Worm (Caenorhabditis elegans) whole organism, young adult: Measurements from ENCODE around the gene helq-1.
A peak's percentile ranks its signal among the peaks of the same experiment; 100 is the strongest.

Experiments
- B0019.2 ChIP-seq: fragments of 200-800 bp; sonication (Bioruptor generic); conservative IDR thresholded peaks from 2 replicates; pipeline ENCODE4 v1.3.6; 2022; ENCODE audit warnings: missing genetic modification reagents, missing genetic modification characterization, missing compliant biosample characterization
- B0261.1 ChIP-seq: sonication (generic microtip); optimal IDR thresholded peaks from 2 replicates; lab custom pipeline; 2016; ENCODE audit warnings: mild to moderate bottlenecking, missing genetic modification characterization, moderate library complexity, missing compliant biosample characterization
- D2030.7 ChIP-seq: fragments of 200-800 bp; sonication (Bioruptor generic); IDR thresholded peaks from 2 replicates; pipeline ENCODE4 v1.3.6; 2022; ENCODE audit warnings: missing genetic modification reagents, missing genetic modification characterization, missing compliant biosample characterization
- F33H1.4 ChIP-seq: fragments of 200-800 bp; sonication (Bioruptor generic); IDR thresholded peaks from 2 replicates; pipeline ENCODE4 v1.3.6; 2022; ENCODE audit warnings: missing genetic modification reagents, missing genetic modification characterization, missing compliant biosample characterization
- F37B4.10 ChIP-seq: fragments of 200-800 bp; sonication (Bioruptor generic); IDR thresholded peaks from 2 replicates; pipeline ENCODE4 v1.3.6; 2022; ENCODE audit warnings: missing genetic modification characterization, missing compliant biosample characterization
- F39B2.1 ChIP-seq: fragments of 200-800 bp; sonication (Bioruptor generic); IDR thresholded peaks from 2 replicates; pipeline ENCODE4 v1.3.6; 2022; ENCODE audit warnings: missing genetic modification reagents, missing genetic modification characterization, missing compliant biosample characterization
- F57A8.1 ChIP-seq: fragments of 200-800 bp; sonication (Bioruptor generic); optimal IDR thresholded peaks from 2 replicates; lab custom pipeline; 2018; ENCODE audit warnings: mild to moderate bottlenecking, missing genetic modification characterization, moderate library complexity, missing compliant biosample characterization
- F57C9.4 ChIP-seq: sonication (generic microtip); optimal IDR thresholded peaks from 2 replicates; lab custom pipeline; 2017; ENCODE audit warnings: mild to moderate bottlenecking, missing genetic modification characterization, missing compliant biosample characterization
- K11D2.4 ChIP-seq: fragments of 200-800 bp; sonication (Bioruptor generic); IDR thresholded peaks from 2 replicates; pipeline ENCODE4 v1.3.6; 2022; ENCODE audit warnings: missing genetic modification reagents, missing genetic modification characterization, missing compliant biosample characterization
- ama-1 ChIP-seq, 3 experiments: fragments of 150-350 bp in 1 of 3; sonication (generic microtip) in 2 of 3; optimal IDR thresholded peaks; 2 replicates each; lab custom pipeline; 2014 to 2018; ENCODE audit warnings: missing biosample characterization in 2 of 3, missing genetic modification characterization in 2 of 3, missing genetic modification reagents in 2 of 3
- aptf-3 ChIP-seq: fragments of 200-800 bp; sonication (Bioruptor generic); IDR thresholded peaks from 2 replicates; pipeline ENCODE4 v1.3.6; 2022; ENCODE audit warnings: missing genetic modification characterization, missing compliant biosample characterization
- athp-1 ChIP-seq: sonication (generic microtip); optimal IDR thresholded peaks from 2 replicates; lab custom pipeline; 2017; ENCODE audit warnings: mild to moderate bottlenecking, missing genetic modification characterization, missing compliant biosample characterization
- attf-5 ChIP-seq: fragments of 200-800 bp; sonication (Bioruptor generic); optimal IDR thresholded peaks from 2 replicates; lab custom pipeline; 2018; ENCODE audit warnings: mild to moderate bottlenecking, missing genetic modification characterization, missing compliant biosample characterization
- ceh-91 ChIP-seq: fragments of 200-800 bp; sonication (Bioruptor generic); IDR thresholded peaks from 2 replicates; pipeline ENCODE4 v1.3.6; 2022; ENCODE audit warnings: missing genetic modification reagents, missing genetic modification characterization, missing compliant biosample characterization
- chd-7 ChIP-seq: sonication (generic microtip); optimal IDR thresholded peaks from 2 replicates; lab custom pipeline; 2016; ENCODE audit warnings: mild to moderate bottlenecking, missing genetic modification characterization, moderate library complexity, missing compliant biosample characterization
- efl-1 ChIP-seq: fragments of 150-350 bp; optimal IDR thresholded peaks from 2 replicates; lab custom pipeline; 2014; ENCODE audit warnings: missing biosample characterization, missing genetic modification reagents, missing genetic modification characterization
- ets-4 ChIP-seq: fragments of 200-800 bp; sonication (Bioruptor generic); optimal IDR thresholded peaks from 2 replicates; lab custom pipeline; 2018; ENCODE audit warnings: mild to moderate bottlenecking, missing genetic modification characterization, missing compliant biosample characterization
- gei-17 ChIP-seq: fragments of 200-800 bp; sonication (Bioruptor generic); optimal IDR thresholded peaks from 2 replicates; lab custom pipeline; 2018; ENCODE audit warnings: mild to moderate bottlenecking, missing genetic modification characterization, missing compliant biosample characterization
- him-1 ChIP-seq: sonication (generic microtip); optimal IDR thresholded peaks from 2 replicates; lab custom pipeline; 2016; ENCODE audit warnings: missing genotype, missing genetic modification reagents, missing genetic modification characterization, missing compliant biosample characterization
- hmg-1.2 ChIP-seq: fragments of 200-800 bp; sonication (Bioruptor generic); IDR thresholded peaks from 2 replicates; pipeline ENCODE4 v1.3.6; 2022; ENCODE audit warnings: missing genetic modification reagents, missing genetic modification characterization, missing compliant biosample characterization
- lag-1 ChIP-seq: fragments of 200-800 bp; sonication (Bioruptor generic); IDR thresholded peaks from 2 replicates; pipeline ENCODE4 v1.3.6; 2022; ENCODE audit warnings: missing genetic modification reagents, missing genetic modification characterization, missing compliant biosample characterization
- let-607 ChIP-seq, 2 experiments: fragments of 200-800 bp in 1 of 2; sonication (Bioruptor generic) in 1 of 2; sonication (generic microtip) in 1 of 2; optimal IDR thresholded peaks; 2 replicates each; lab custom pipeline; 2016 to 2018; ENCODE audit warnings: mild to moderate bottlenecking in 2 of 2, missing compliant biosample characterization in 2 of 2, missing genetic modification characterization in 2 of 2, moderate library complexity in 2 of 2, missing genotype in 1 of 2
- lin-26 ChIP-seq: fragments of 200-800 bp; sonication (Bioruptor generic); IDR thresholded peaks from 2 replicates; pipeline ENCODE4 v1.3.6; 2022; ENCODE audit warnings: missing genetic modification reagents, missing genetic modification characterization, missing compliant biosample characterization
- lin-40 ChIP-seq: sonication (generic microtip); optimal IDR thresholded peaks from 2 replicates; lab custom pipeline; 2016; ENCODE audit warnings: missing genetic modification characterization, mild to moderate bottlenecking, missing compliant biosample characterization, missing genotype, missing genetic modification reagents
- lin-54 ChIP-seq: fragments of 200-800 bp; sonication (Bioruptor generic); optimal IDR thresholded peaks from 2 replicates; lab custom pipeline; 2018; ENCODE audit warnings: mild to moderate bottlenecking, missing genetic modification characterization, missing compliant biosample characterization
- lsy-27 ChIP-seq: sonication (generic microtip); optimal IDR thresholded peaks from 2 replicates; lab custom pipeline; 2017; ENCODE audit warnings: missing genetic modification characterization, mild to moderate bottlenecking, missing compliant biosample characterization, antibody characterized with exemption, missing genotype, borderline replicate concordance; ENCODE audit not compliant: insufficient read depth
- madf-6 ChIP-seq: fragments of 200-800 bp; sonication (Bioruptor generic); IDR thresholded peaks from 2 replicates; pipeline ENCODE4 v1.3.6; 2022; ENCODE audit warnings: missing genetic modification reagents, missing genetic modification characterization, missing compliant biosample characterization
- madf-8 ChIP-seq: fragments of 200-800 bp; sonication (Bioruptor generic); conservative IDR thresholded peaks from 2 replicates; pipeline ENCODE4 v1.3.6; 2022; ENCODE audit warnings: missing genetic modification reagents, missing genetic modification characterization, missing compliant biosample characterization
- nfyb-1 ChIP-seq: fragments of 200-800 bp; sonication (Bioruptor generic); IDR thresholded peaks from 2 replicates; pipeline ENCODE4 v1.3.6; 2022; ENCODE audit warnings: missing genetic modification reagents, missing genetic modification characterization, missing compliant biosample characterization
- nhr-90 ChIP-seq: sonication (generic microtip); optimal IDR thresholded peaks from 2 replicates; lab custom pipeline; 2016; ENCODE audit warnings: missing genotype, mild to moderate bottlenecking, missing genetic modification characterization, missing compliant biosample characterization
- pbrm-1 ChIP-seq: fragments of 200-800 bp; sonication (Bioruptor generic); IDR thresholded peaks from 2 replicates; pipeline ENCODE4 v1.3.6; 2022; ENCODE audit warnings: missing genetic modification reagents, missing genetic modification characterization, missing compliant biosample characterization
- rcor-1 ChIP-seq: fragments of 200-800 bp; sonication (Bioruptor generic); IDR thresholded peaks from 2 replicates; pipeline ENCODE4 v1.3.6; 2022; ENCODE audit warnings: missing genetic modification reagents, missing genetic modification characterization, missing compliant biosample characterization
- rec-8 ChIP-seq, 2 experiments: sonication (generic microtip); optimal IDR thresholded peaks; 2 replicates each; lab custom pipeline; 2016; ENCODE audit warnings: mild to moderate bottlenecking in 2 of 2, missing genetic modification characterization in 2 of 2, missing genetic modification reagents in 2 of 2, missing genotype in 2 of 2, missing biosample characterization in 1 of 2, missing compliant biosample characterization in 1 of 2, moderate library complexity in 1 of 2
- snpc-1.1 ChIP-seq: sonication (generic microtip); optimal IDR thresholded peaks from 2 replicates; lab custom pipeline; 2017; ENCODE audit warnings: missing genetic modification characterization, mild to moderate bottlenecking, missing compliant biosample characterization, antibody characterized with exemption, moderate library complexity, missing genotype, missing genetic modification reagents; ENCODE audit not compliant: insufficient read depth
- snpc-1.3 ChIP-seq: sonication (generic microtip); optimal IDR thresholded peaks from 2 replicates; lab custom pipeline; 2017; ENCODE audit warnings: missing genetic modification characterization, mild to moderate bottlenecking, missing compliant biosample characterization, antibody characterized with exemption, moderate library complexity, missing genotype, missing genetic modification reagents; ENCODE audit not compliant: insufficient read depth
- snpc-4 ChIP-seq, 5 experiments: fragments of 150-350 bp in 1 of 5; sonication (generic microtip) in 4 of 5; optimal IDR thresholded peaks; 2 replicates each; lab custom pipeline; 2014 to 2018; ENCODE audit warnings: missing genetic modification characterization in 5 of 5, missing biosample characterization in 3 of 5, antibody characterized with exemption in 2 of 5, mild to moderate bottlenecking in 2 of 5, missing compliant biosample characterization in 2 of 5, missing genotype in 2 of 5, moderate library complexity in 2 of 5, missing genetic modification reagents in 1 of 5
- sptf-2 ChIP-seq: fragments of 200-800 bp; sonication (Bioruptor generic); optimal IDR thresholded peaks from 2 replicates; lab custom pipeline; 2018; ENCODE audit warnings: mild to moderate bottlenecking, missing genetic modification characterization, missing compliant biosample characterization
- tbp1 ChIP-seq: fragments of 200-800 bp; sonication (Bioruptor generic); optimal IDR thresholded peaks from 2 replicates; lab custom pipeline; 2018; ENCODE audit warnings: mild to moderate bottlenecking, missing genetic modification characterization, missing compliant biosample characterization
- tbx-9 ChIP-seq: sonication (generic microtip); optimal IDR thresholded peaks from 2 replicates; lab custom pipeline; 2016; ENCODE audit warnings: borderline replicate concordance, missing genetic modification characterization, inconsistent platforms, missing compliant biosample characterization
- ztf-18 ChIP-seq: sonication (generic microtip); optimal IDR thresholded peaks from 2 replicates; lab custom pipeline; 2016; ENCODE audit warnings: missing genotype, mild to moderate bottlenecking, missing genetic modification characterization, missing compliant biosample characterization
- ztf-22 ChIP-seq: fragments of 200-800 bp; sonication (Bioruptor generic); optimal IDR thresholded peaks from 2 replicates; lab custom pipeline; 2018; ENCODE audit warnings: mild to moderate bottlenecking, missing genetic modification characterization, moderate library complexity, missing compliant biosample characterization
- ztf-25 ChIP-seq: fragments of 200-800 bp; sonication (Bioruptor generic); IDR thresholded peaks from 2 replicates; pipeline ENCODE4 v1.3.6; 2022; ENCODE audit warnings: missing genetic modification reagents, missing genetic modification characterization, missing compliant biosample characterization
- ztf-28 ChIP-seq: fragments of 200-800 bp; sonication (Bioruptor generic); IDR thresholded peaks from 2 replicates; pipeline ENCODE4 v1.3.6; 2022; ENCODE audit warnings: missing genetic modification reagents, missing genetic modification characterization, missing compliant biosample characterization

The helq-1 gene

ce11 chrIII:535266-536107 is 51.4 kb downstream of the helq-1 start:
- TF ChIP-seq madf-6 (GFP tag; lab: Robert Waterston, UW) (no peak), snpc-1.3 (tag; lab: Kevin White, UChicago) (peak; percentile 32), ama-1 (optimal IDR thresholded peaks at IDR 0.05; lab: Kevin White, UChicago) (no peak), ama-1 (GFP tag; optimal IDR thresholded peaks at IDR 0.05; lab: Kevin White, UChicago) (peak in 1 of 2 experiments; percentile 21), attf-5 (no peak), F57C9.4 (tag; lab: Kevin White, UChicago) (no peak), ztf-28 (GFP tag; lab: Robert Waterston, UW) (no peak), F37B4.10 (GFP tag; lab: Robert Waterston, UW) (0 out of 2 replicates have a peak, but pooled peaks have one; percentile 41), hmg-1.2 (GFP tag; lab: Robert Waterston, UW) (peak; percentile 85), B0019.2 (no peak), nfyb-1 (GFP tag; lab: Robert Waterston, UW) (0 out of 2 replicates have a peak, but pooled peaks have one; percentile 51), ztf-18 (tag; lab: Kevin White, UChicago) (peak; percentile 73), tbx-9 (tag; lab: Kevin White, UChicago) (no peak), ztf-25 (no peak), tbp1 (GFP tag; lab: Kevin White, UChicago) (peak; percentile 93), rec-8 (tag; optimal IDR thresholded peaks at IDR 0.05; lab: Kevin White, UChicago) (peak in 1 of 2 experiments; percentile 15), lin-54 (peak; percentile 12), gei-17 (GFP tag; lab: Kevin White, UChicago) (no peak), rcor-1 (GFP tag; lab: Robert Waterston, UW) (peak; percentile 29; the same call in 1 of the 2 replicates), him-1 (tag; lab: Kevin White, UChicago) (peak; percentile 79), aptf-3 (no peak), lag-1 (GFP tag; lab: Robert Waterston, UW) (no peak), ztf-22 (no peak), sptf-2 (GFP tag; lab: Kevin White, UChicago) (no peak), efl-1 (GFP tag; lab: Kevin White, UChicago) (no peak), F57A8.1 (GFP tag; lab: Kevin White, UChicago) (no peak), pbrm-1 (GFP tag; lab: Robert Waterston, UW) (peak; percentile 59), madf-8 (GFP tag; lab: Robert Waterston, UW) (no peak), ceh-91 (no peak), lin-40 (tag; lab: Kevin White, UChicago) (peak; percentile 66), athp-1 (tag; lab: Kevin White, UChicago) (no peak), let-607 (tag; optimal IDR thresholded peaks at IDR 0.05; lab: Kevin White, UChicago) (peak; percentile 12 to 67), ets-4 (GFP tag; lab: Kevin White, UChicago) (no peak), K11D2.4 (GFP tag; lab: Robert Waterston, UW) (no peak), F39B2.1 (GFP tag; lab: Robert Waterston, UW) (no peak), nhr-90 (tag; lab: Kevin White, UChicago) (peak; percentile 59), snpc-1.1 (tag; lab: Kevin White, UChicago) (peak; percentile 8), D2030.7 (GFP tag; lab: Robert Waterston, UW) (0 out of 2 replicates have a peak, but pooled peaks have one; percentile 29), chd-7 (tag; lab: Kevin White, UChicago) (peak; percentile 6), B0261.1 (tag; lab: Kevin White, UChicago) (peak; percentile 78), snpc-4 (GFP tag; optimal IDR thresholded peaks at IDR 0.05; lab: Kevin White, UChicago) (no peak), snpc-4 (tag; optimal IDR thresholded peaks at IDR 0.05; lab: Kevin White, UChicago) (peak in 1 of 4 experiments; percentile 61), lsy-27 (no peak), F33H1.4 (GFP tag; lab: Robert Waterston, UW) (no peak), lin-26 (peak; percentile 59; the same call in 1 of the 2 replicates)
